Worm (Caenorhabditis elegans): ENCODE measurements around the gene rnr-2.

Gene rnr-2

ce11 chrIII:4106611-4107010 is 11.9 kb upstream of the rnr-2 start:
- TF ChIP-seq ceh-16 (tag; optimal IDR thresholded peaks at IDR 0.05), result no peak
- no peak for TF ChIP-seq nhr-67 (tag; optimal IDR thresholded peaks at IDR 0.05)

ce11 chrIII:4103171-4103570 is 8.4 kb upstream of the rnr-2 start:
- TF ChIP-seq lsy-12 (tag; optimal IDR thresholded peaks at IDR 0.05) (no peak), fkh-10 (GFP tag; optimal IDR thresholded peaks at IDR 0.05) (no peak), ZK546.5 (tag; optimal IDR thresholded peaks at IDR 0.05) (no peak), ceh-82 (tag; optimal IDR thresholded peaks at IDR 0.05) (no peak), nfya-1 (tag; optimal IDR thresholded peaks at IDR 0.05; ENCODE audit: insufficient read depth) (no peak), ztf-11 (tag; optimal IDR thresholded peaks at IDR 0.05) (no peak), aly-2 (tag; optimal IDR thresholded peaks at IDR 0.05) (no peak), zag-1 (tag; optimal IDR thresholded peaks at IDR 0.05) (no peak), tbx-2 (tag; optimal IDR thresholded peaks at IDR 0.05) (no peak), nhr-67 (tag; optimal IDR thresholded peaks at IDR 0.05) (no peak), nhr-11 (tag; optimal IDR thresholded peaks at IDR 0.05) (no peak), sea-2 (GFP tag; optimal IDR thresholded peaks at IDR 0.05) (no peak), mdl-1 (tag; optimal IDR thresholded peaks at IDR 0.05) (no peak)

ce11 chrIII:4102039-4102438 is 7.3 kb upstream of the rnr-2 start:
- peak; percentile 95 for TF ChIP-seq elt-1 (tag; optimal IDR thresholded peaks at IDR 0.05)
- no peak for TF ChIP-seq lsy-12 (tag; optimal IDR thresholded peaks at IDR 0.05)

ce11 chrIII:4101016-4101415 is 6.3 kb upstream of the rnr-2 start:
- TF ChIP-seq nhr-11 (tag; optimal IDR thresholded peaks at IDR 0.05) (no peak), pha-4 (tag; optimal IDR thresholded peaks at IDR 0.05) (no peak), ztf-11 (tag; optimal IDR thresholded peaks at IDR 0.05) (no peak), sea-2 (GFP tag; optimal IDR thresholded peaks at IDR 0.05) (no peak), fos-1 (tag; optimal IDR thresholded peaks at IDR 0.05) (no peak), ceh-82 (tag; optimal IDR thresholded peaks at IDR 0.05) (no peak), lin-15B (tag; optimal IDR thresholded peaks at IDR 0.05) (no peak), R02D3.7 (tag; optimal IDR thresholded peaks at IDR 0.05) (no peak), ztf-4 (tag; optimal IDR thresholded peaks at IDR 0.05) (no peak), nhr-23 (tag; optimal IDR thresholded peaks at IDR 0.05) (no peak), mml-1 (tag; optimal IDR thresholded peaks at IDR 0.05) (no peak), nhr-237 (tag; optimal IDR thresholded peaks at IDR 0.05) (no peak), aly-2 (tag; optimal IDR thresholded peaks at IDR 0.05) (no peak), zag-1 (tag; optimal IDR thresholded peaks at IDR 0.05) (no peak), elt-2 (tag; optimal IDR thresholded peaks at IDR 0.05) (no peak), nhr-25 (tag; optimal IDR thresholded peaks at IDR 0.05) (no peak)

ce11 chrIII:4099884-4100596 is 5.3 kb upstream of the rnr-2 start:
- TF ChIP-seq daf-12 (tag; optimal IDR thresholded peaks at IDR 0.05) (no peak), lin-15B (tag; optimal IDR thresholded peaks at IDR 0.05) (peak; percentile 29), unc-62 (GFP tag; optimal IDR thresholded peaks at IDR 0.05) (peak; percentile 27), nhr-25 (tag; optimal IDR thresholded peaks at IDR 0.05) (peak; percentile 91), aly-2 (tag; optimal IDR thresholded peaks at IDR 0.05) (no peak), ceh-28 (tag; optimal IDR thresholded peaks at IDR 0.05) (peak; percentile 33), nhr-23 (tag; optimal IDR thresholded peaks at IDR 0.05) (peak; percentile 95), nfya-1 (tag; optimal IDR thresholded peaks at IDR 0.05; ENCODE audit: insufficient read depth) (peak; percentile 38), lsy-12 (tag; optimal IDR thresholded peaks at IDR 0.05) (peak; percentile 34), nhr-43 (tag; optimal IDR thresholded peaks at IDR 0.05; ENCODE audit: poor library complexity, severe bottlenecking) (peak; percentile 79), eor-1 (tag; optimal IDR thresholded peaks at IDR 0.05) (no peak), ZK546.5 (tag; optimal IDR thresholded peaks at IDR 0.05) (no peak), elt-3 (tag; optimal IDR thresholded peaks at IDR 0.05) (peak in 2 of 3 experiments; percentile 8 to 14)

DNA sequence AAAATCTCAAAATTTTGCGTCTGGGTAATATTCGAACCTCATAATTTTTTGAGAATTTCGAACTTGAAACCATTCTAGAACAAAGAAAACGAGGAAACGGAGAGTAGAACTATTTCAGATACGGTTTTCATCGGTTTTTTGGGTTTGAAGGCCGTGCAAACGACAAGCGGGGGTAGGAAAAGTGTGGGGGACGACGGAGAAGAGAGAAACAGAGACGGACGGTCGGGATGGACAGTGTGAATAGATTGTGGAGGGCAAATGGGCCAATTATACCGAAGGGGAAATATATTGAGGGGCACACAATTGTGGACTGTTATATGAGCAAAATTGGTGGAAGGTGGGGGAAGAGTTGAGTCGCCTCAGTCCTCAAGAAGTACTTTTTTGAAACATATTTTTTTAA is 4.0 kb upstream of the rnr-2 start:
- TF ChIP-seq nhr-237 (tag; optimal IDR thresholded peaks at IDR 0.05) (no peak), jun-1 (tag; optimal IDR thresholded peaks at IDR 0.05) (no peak), skn-1 (tag; optimal IDR thresholded peaks at IDR 0.05) (no peak), elt-1 (tag; optimal IDR thresholded peaks at IDR 0.05) (no peak), nhr-23 (tag; optimal IDR thresholded peaks at IDR 0.05) (peak; percentile 24), nhr-77 (tag; optimal IDR thresholded peaks at IDR 0.05) (no peak), fkh-2 (tag; optimal IDR thresholded peaks at IDR 0.05) (no peak), nhr-25 (tag; optimal IDR thresholded peaks at IDR 0.05) (peak; percentile 66)

All from whole organism, L3 larva.